Fruit fly (Drosophila melanogaster) whole organism, wandering third instar larva: ENCODE measurements around the gene Gprk2.

Experiments used
- Dif ChIP-seq: fragments of 200-275, 200-300 bp; sonication (Bioruptor generic); optimal IDR thresholded peaks from 2 replicates; lab custom pipeline; 2018; ENCODE audit warnings: missing biosample characterization, missing genetic modification characterization; ENCODE audit not compliant: partially characterized antibody
- OdsH ChIP-seq: fragments of 200-800 bp; sonication (Bioruptor generic); optimal IDR thresholded peaks from 2 replicates; lab custom pipeline; 2016; ENCODE audit warnings: missing biosample characterization, mild to moderate bottlenecking, missing genetic modification characterization

- TF ChIP-seq Dif (GFP tag; lab: Kevin White, UChicago) (no peak), OdsH (no peak)
These were observed 77.1 kb downstream of the Gprk2 start for dm6 chr3R:31482117-31482516.
